Worm (Caenorhabditis elegans) whole organism, L4 larva: ENCODE results near the gene fbxb-112.
"Not testable (repeated sequence)": the region's sequence is repeated elsewhere in the genome, so short reads cannot be mapped to it uniquely, and the experiment has no call there.

Experiments used
- F10B5.3 ChIP-seq: sonication (generic microtip); optimal IDR thresholded peaks from 2 replicates; lab custom pipeline; 2016; ENCODE audit warnings: mild to moderate bottlenecking, missing genetic modification characterization, missing compliant biosample characterization
- F49E8.2 ChIP-seq: sonication (generic microtip); optimal IDR thresholded peaks from 2 replicates; lab custom pipeline; 2016; ENCODE audit warnings: missing compliant biosample characterization, mild to moderate bottlenecking, missing genetic modification characterization, borderline replicate concordance
- T26A8.4 ChIP-seq: fragments of 200-800 bp; sonication (Bioruptor generic); IDR thresholded peaks from 2 replicates; pipeline ENCODE4 v1.3.6; 2022; ENCODE audit warnings: missing genetic modification characterization, missing compliant biosample characterization
- Y5F2A.4 ChIP-seq: fragments of 200-800 bp; sonication (Bioruptor generic); optimal IDR thresholded peaks from 2 replicates; lab custom pipeline; 2018; ENCODE audit warnings: mild to moderate bottlenecking, missing genetic modification characterization, missing compliant biosample characterization
- ZK337.2 ChIP-seq: fragments of 200-800 bp; sonication (Bioruptor generic); IDR thresholded peaks from 2 replicates; pipeline ENCODE4 v1.3.6; 2022; ENCODE audit warnings: missing genetic modification reagents, missing genetic modification characterization, missing compliant biosample characterization
- ceh-44 ChIP-seq: fragments of 200-800 bp; sonication (Bioruptor generic); IDR thresholded peaks from 2 replicates; pipeline ENCODE4 v1.3.6; 2022; ENCODE audit warnings: missing genetic modification reagents, missing genetic modification characterization, missing compliant biosample characterization
- ceh-62 ChIP-seq: sonication (generic microtip); optimal IDR thresholded peaks from 2 replicates; lab custom pipeline; 2017; ENCODE audit warnings: missing biosample characterization, missing genetic modification characterization
- ces-1 ChIP-seq: fragments of 150-350 bp; sonication (generic microtip); optimal IDR thresholded peaks from 4 replicates; lab custom pipeline; 2014; ENCODE audit warnings: missing biosample characterization, missing genetic modification reagents, missing genetic modification characterization
- cey-2 ChIP-seq: sonication (generic microtip); optimal IDR thresholded peaks from 3 replicates; lab custom pipeline; 2017; ENCODE audit warnings: missing genetic modification characterization, mild to moderate bottlenecking, missing compliant biosample characterization, antibody characterized with exemption, borderline replicate concordance; ENCODE audit not compliant: insufficient read depth
- daf-16 ChIP-seq, 3 experiments: sonication (generic microtip); optimal IDR thresholded peaks; 2 replicates each; lab custom pipeline; 2016 to 2017; ENCODE audit warnings: missing genetic modification characterization in 3 of 3, missing genetic modification reagents in 3 of 3, mild to moderate bottlenecking in 2 of 3, missing compliant biosample characterization in 2 of 3, missing biosample characterization in 1 of 3, moderate library complexity in 1 of 3
- dmd-6 ChIP-seq: fragments of 200-800 bp; sonication (Bioruptor generic); IDR thresholded peaks from 2 replicates; pipeline ENCODE4 v1.3.6; 2022; ENCODE audit warnings: missing genetic modification reagents, missing genetic modification characterization, missing compliant biosample characterization
- dpl-1 ChIP-seq: fragments of 150-350 bp; optimal IDR thresholded peaks from 2 replicates; lab custom pipeline; 2014; ENCODE audit warnings: missing biosample characterization, missing genetic modification reagents, missing genetic modification characterization
- egl-43 ChIP-seq: fragments of 200-800 bp; sonication (Bioruptor generic); IDR thresholded peaks from 2 replicates; pipeline ENCODE4 v1.3.6; 2022; ENCODE audit warnings: missing genetic modification reagents, missing genetic modification characterization, missing compliant biosample characterization
- fkh-10 ChIP-seq: fragments of 150-350 bp; optimal IDR thresholded peaks from 2 replicates; lab custom pipeline; 2014; ENCODE audit warnings: missing biosample characterization, missing genetic modification reagents, missing genetic modification characterization
- fos-1 ChIP-seq: fragments of 150-350 bp; optimal IDR thresholded peaks from 2 replicates; lab custom pipeline; 2014; ENCODE audit warnings: missing biosample characterization, missing genetic modification characterization
- gei-8 ChIP-seq: fragments of 200-800 bp; sonication (Bioruptor generic); optimal IDR thresholded peaks from 2 replicates; lab custom pipeline; 2018; ENCODE audit warnings: mild to moderate bottlenecking, missing genetic modification characterization, missing compliant biosample characterization
- hmg-1.1 ChIP-seq: fragments of 200-800 bp; sonication (Bioruptor generic); IDR thresholded peaks from 2 replicates; pipeline ENCODE4 v1.3.6; 2022; ENCODE audit warnings: missing genetic modification reagents, missing genetic modification characterization, missing compliant biosample characterization
- lim-7 ChIP-seq: fragments of 200-800 bp; sonication (Bioruptor generic); IDR thresholded peaks from 2 replicates; pipeline ENCODE4 v1.3.6; 2022; ENCODE audit warnings: missing genetic modification characterization, missing compliant biosample characterization
- lsy-2 ChIP-seq, 2 experiments: fragments of 150-350 bp in 1 of 2; sonication (generic microtip) in 1 of 2; optimal IDR thresholded peaks; 2 replicates each; lab custom pipeline; 2014 to 2017; ENCODE audit warnings: missing biosample characterization in 2 of 2, missing genetic modification characterization in 2 of 2
- mdt-29 ChIP-seq: fragments of 200-800 bp; sonication (Bioruptor generic); IDR thresholded peaks from 2 replicates; pipeline ENCODE4 v1.3.6; 2022; ENCODE audit warnings: missing genetic modification reagents, missing genetic modification characterization, missing compliant biosample characterization
- mes-2 ChIP-seq: sonication (generic microtip); optimal IDR thresholded peaks from 2 replicates; lab custom pipeline; 2016; ENCODE audit warnings: missing genotype, mild to moderate bottlenecking, missing genetic modification characterization, missing compliant biosample characterization; ENCODE audit not compliant: poor library complexity, severe bottlenecking
- mxl-2 ChIP-seq: fragments of 200-800 bp; sonication (Bioruptor generic); conservative IDR thresholded peaks from 2 replicates; pipeline ENCODE4 v1.3.6; 2022; ENCODE audit warnings: missing genetic modification reagents, missing genetic modification characterization, missing compliant biosample characterization
- nhr-10 ChIP-seq: fragments of 150-350 bp; optimal IDR thresholded peaks from 2 replicates; lab custom pipeline; 2014; ENCODE audit warnings: missing biosample characterization, missing genetic modification characterization
- nhr-11 ChIP-seq: fragments of 150-350 bp; optimal IDR thresholded peaks from 2 replicates; lab custom pipeline; 2014; ENCODE audit warnings: missing biosample characterization, missing genetic modification characterization
- nhr-111 ChIP-seq: fragments of 200-800 bp; sonication (Bioruptor generic); optimal IDR thresholded peaks from 2 replicates; lab custom pipeline; 2018; ENCODE audit warnings: mild to moderate bottlenecking, missing genetic modification characterization, missing compliant biosample characterization
- nhr-42 ChIP-seq: fragments of 200-800 bp; sonication (Bioruptor generic); IDR thresholded peaks from 2 replicates; pipeline ENCODE4 v1.3.6; 2022; ENCODE audit warnings: missing genetic modification characterization, missing compliant biosample characterization
- nhr-48 ChIP-seq: sonication (generic microtip); optimal IDR thresholded peaks from 2 replicates; lab custom pipeline; 2016; ENCODE audit warnings: mild to moderate bottlenecking, missing genetic modification characterization, missing compliant biosample characterization
- pha-4 ChIP-seq, 2 experiments: fragments of 150-350 bp in 1 of 2; fragments of 200-800 bp in 1 of 2; sonication (Bioruptor generic) in 1 of 2; IDR thresholded peaks in 1 of 2; optimal IDR thresholded peaks in 1 of 2; 2 replicates each; pipeline versions ENCODE4 v1.3.6 to Lab custom; 2014 to 2022; ENCODE audit warnings: missing genetic modification characterization in 2 of 2, missing genetic modification reagents in 2 of 2, missing biosample characterization in 1 of 2, missing compliant biosample characterization in 1 of 2
- pqm-1 ChIP-seq: sonication (generic microtip); optimal IDR thresholded peaks from 2 replicates; lab custom pipeline; 2017; ENCODE audit warnings: missing biosample characterization, missing genetic modification characterization
- sdz-12 ChIP-seq: fragments of 200-800 bp; sonication (Bioruptor generic); optimal IDR thresholded peaks from 2 replicates; lab custom pipeline; 2018; ENCODE audit warnings: mild to moderate bottlenecking, missing genetic modification characterization, missing compliant biosample characterization
- snpc-1.2 ChIP-seq: fragments of 200-800 bp; sonication (Bioruptor generic); IDR thresholded peaks from 2 replicates; pipeline ENCODE4 v1.3.6; 2022; ENCODE audit warnings: missing genetic modification reagents, missing genetic modification characterization, missing compliant biosample characterization
- spr-1 ChIP-seq: sonication (generic microtip); optimal IDR thresholded peaks from 2 replicates; lab custom pipeline; 2016; ENCODE audit warnings: mild to moderate bottlenecking, missing genetic modification characterization, missing compliant biosample characterization
- spr-3 ChIP-seq: fragments of 200-800 bp; sonication (Bioruptor generic); optimal IDR thresholded peaks from 2 replicates; lab custom pipeline; 2018; ENCODE audit warnings: mild to moderate bottlenecking, missing genetic modification characterization, missing compliant biosample characterization
- tag-97 ChIP-seq: fragments of 200-800 bp; sonication (Bioruptor generic); IDR thresholded peaks from 2 replicates; pipeline ENCODE4 v1.3.6; 2022; ENCODE audit warnings: missing genetic modification characterization, missing compliant biosample characterization
- unc-39 ChIP-seq: sonication (generic microtip); optimal IDR thresholded peaks from 2 replicates; lab custom pipeline; 2017; ENCODE audit warnings: missing biosample characterization, missing genetic modification characterization
- unc-62 ChIP-seq, 3 experiments: fragments of 150-350 bp in 1 of 3; sonication (generic microtip); optimal IDR thresholded peaks in 2 of 3; peaks in 1 of 3; 1 replicate in 1 of 3; 2 replicates in 2 of 3; lab custom pipeline; 2014 to 2017; ENCODE audit warnings: missing biosample characterization in 3 of 3, missing genetic modification characterization in 3 of 3, missing genetic modification reagents in 3 of 3, missing genotype in 1 of 3
- zag-1 ChIP-seq: fragments of 150-350 bp; optimal IDR thresholded peaks from 2 replicates; lab custom pipeline; 2014; ENCODE audit warnings: missing biosample characterization, missing genetic modification characterization
- zfp-3 ChIP-seq: fragments of 200-800 bp; sonication (Bioruptor generic); conservative IDR thresholded peaks from 2 replicates; pipeline ENCODE4 v1.3.6; 2022; ENCODE audit warnings: missing genetic modification reagents, missing genetic modification characterization, missing compliant biosample characterization
- zip-11 ChIP-seq: fragments of 200-800 bp; sonication (Bioruptor generic); IDR thresholded peaks from 2 replicates; pipeline ENCODE4 v1.3.6; 2022; ENCODE audit warnings: missing genetic modification characterization, missing compliant biosample characterization
- zip-2 ChIP-seq: fragments of 150-350 bp; optimal IDR thresholded peaks from 2 replicates; lab custom pipeline; 2014; ENCODE audit warnings: missing biosample characterization, missing genetic modification characterization
- ztf-11 ChIP-seq: fragments of 150-350 bp; optimal IDR thresholded peaks from 2 replicates; lab custom pipeline; 2014; ENCODE audit warnings: missing biosample characterization, missing genetic modification characterization
- ztf-7 ChIP-seq: fragments of 150-350 bp; optimal IDR thresholded peaks from 2 replicates; lab custom pipeline; 2014; ENCODE audit warnings: missing biosample characterization, missing genetic modification characterization

fbxb-112 gene

DNA sequence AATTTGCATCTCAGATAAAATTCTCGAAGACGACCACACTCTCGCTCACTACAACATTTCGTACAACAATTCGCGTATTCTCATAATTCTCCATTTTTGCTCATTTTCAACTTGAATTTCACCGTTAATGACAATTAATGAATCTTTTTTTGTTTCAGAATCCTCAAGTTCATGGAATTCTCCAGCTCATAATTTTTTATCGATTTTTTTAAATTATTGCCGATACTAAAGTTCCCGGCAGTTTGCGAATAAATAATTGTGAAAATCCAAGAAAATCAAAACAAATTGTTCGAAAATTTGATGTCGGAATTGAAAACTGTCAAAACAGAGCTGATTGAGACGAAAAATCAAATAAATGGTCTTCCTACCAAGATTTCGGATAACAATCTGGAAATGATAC lies 43.0 kb upstream of the fbxb-112 start, which contains the start of gene C16C8.21:
TSS of gene C16C8.21 (plus strand) at position 301 of the 400 bp plus-strand sequence.
- no peak for TF ChIP-seq ceh-44 (GFP tag; lab: Robert Waterston, UW)
- no peak for TF ChIP-seq mxl-2 (GFP tag; lab: Robert Waterston, UW)
- TF ChIP-seq zag-1 = no peak
- no peak for TF ChIP-seq ztf-11 (tag; lab: Kevin White, UChicago)
- TF ChIP-seq ZK337.2 (GFP tag; lab: Robert Waterston, UW) = no peak
- TF ChIP-seq T26A8.4 (GFP tag; lab: Robert Waterston, UW) = no peak
- TF ChIP-seq nhr-42 = no peak
- no peak for TF ChIP-seq nhr-111 (GFP tag; lab: Kevin White, UChicago)
- no peak for TF ChIP-seq pha-4 (GFP tag; IDR thresholded peaks at IDR 0.05; lab: Robert Waterston, UW)
- no peak for TF ChIP-seq pha-4 (tag; optimal IDR thresholded peaks at IDR 0.05; lab: Kevin White, UChicago)
- no peak for TF ChIP-seq snpc-1.2 (GFP tag; lab: Robert Waterston, UW)
- TF ChIP-seq lim-7 = no peak
- no peak for TF ChIP-seq fkh-10

DNA sequence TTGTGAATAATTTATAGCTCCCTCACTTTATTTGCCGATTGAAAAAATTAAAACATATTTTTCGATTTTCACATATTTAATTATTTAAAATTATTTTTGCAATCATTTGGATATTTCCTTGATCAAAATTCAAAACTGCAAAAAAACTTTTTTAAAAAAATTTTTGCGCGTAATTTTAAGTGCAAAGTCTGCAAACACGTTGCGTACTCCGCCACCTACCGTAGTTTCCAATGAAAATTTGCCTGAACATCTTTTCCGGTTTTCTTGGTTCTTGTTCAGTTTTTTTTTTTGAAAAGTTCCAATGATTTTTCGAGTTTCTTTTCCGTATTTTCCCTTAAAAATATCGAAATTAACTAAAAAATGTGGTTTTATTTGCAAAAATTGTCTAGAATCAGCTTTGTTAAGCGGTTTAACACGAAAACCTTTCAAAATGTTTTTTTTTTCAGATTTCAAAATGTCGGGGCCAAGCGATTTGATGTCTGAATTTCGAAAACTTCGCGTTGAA lies 42.1 kb upstream of the fbxb-112 start, which contains the start of gene C16C8.25:
TSS of gene C16C8.25 (plus strand) at position 455 of the 505 bp plus-strand sequence.
- no peak for TF ChIP-seq nhr-10 (tag; lab: Kevin White, UChicago)
- TF ChIP-seq mes-2 = no peak
- TF ChIP-seq, all 104 proteins: peak for 0

- TF ChIP-seq dpl-1 (GFP tag; lab: Kevin White, UChicago); spr-3 (GFP tag; lab: Kevin White, UChicago); tag-97 (GFP tag; lab: Robert Waterston, UW): not testable (repeated sequence)
These were observed 41.4 kb upstream of the fbxb-112 start, which contains the start of gene C16C8.14 for ce11 chrII:3449514-3449913. Gene C16C8.14 (plus strand): TSS chrII:3449814.

ce11 chrII:3452421-3452820 lies 38.5 kb upstream of the fbxb-112 start, which contains the start of gene C16C8.12:
Gene C16C8.12 (plus strand): TSS chrII:3452721.
- TF ChIP-seq unc-62 (GFP tag; optimal IDR thresholded peaks at IDR 0.05 in 1 of 2; lab: Kevin White, UChicago) (no peak), unc-62 (tag; optimal IDR thresholded peaks at IDR 0.05; lab: Kevin White, UChicago) (no peak), nhr-42 (no peak), spr-1 (tag; lab: Kevin White, UChicago) (no peak), zip-11 (GFP tag; lab: Robert Waterston, UW) (no peak), zag-1 (no peak), nhr-48 (tag; lab: Kevin White, UChicago) (no peak), unc-39 (no peak), gei-8 (GFP tag; lab: Kevin White, UChicago) (no peak), fos-1 (tag; lab: Kevin White, UChicago) (no peak), zip-2 (tag; lab: Kevin White, UChicago) (no peak), ztf-11 (tag; lab: Kevin White, UChicago) (no peak), spr-3 (GFP tag; lab: Kevin White, UChicago) (no peak), lsy-2 (tag; optimal IDR thresholded peaks at IDR 0.05; lab: Kevin White, UChicago) (no peak), nhr-11 (tag; lab: Kevin White, UChicago) (no peak), pqm-1 (tag; lab: Kevin White, UChicago) (no peak), zfp-3 (GFP tag; lab: Robert Waterston, UW) (no peak), dmd-6 (no peak), F10B5.3 (no peak), fkh-10 (no peak)

- TF ChIP-seq sdz-12 (GFP tag; lab: Kevin White, UChicago) (no peak), ces-1 (GFP tag; lab: Kevin White, UChicago) (no peak), F49E8.2 (no peak), hmg-1.1 (no peak), unc-62 (GFP tag; optimal IDR thresholded peaks at IDR 0.05 in 1 of 2; lab: Kevin White, UChicago) (no peak), unc-62 (tag; optimal IDR thresholded peaks at IDR 0.05; lab: Kevin White, UChicago) (no peak), spr-1 (tag; lab: Kevin White, UChicago) (no peak), egl-43 (GFP tag; lab: Robert Waterston, UW) (no peak), zfp-3 (GFP tag; lab: Robert Waterston, UW) (no peak), ceh-62 (tag; lab: Kevin White, UChicago) (no peak), Y5F2A.4 (GFP tag; lab: Kevin White, UChicago) (no peak), mdt-29 (GFP tag; lab: Robert Waterston, UW) (no peak), cey-2 (no peak), daf-16 (GFP tag; optimal IDR thresholded peaks at IDR 0.05; lab: Kevin White, UChicago) (no peak), daf-16 (tag; optimal IDR thresholded peaks at IDR 0.05; lab: Kevin White, UChicago) (no peak), lsy-2 (tag; optimal IDR thresholded peaks at IDR 0.05; lab: Kevin White, UChicago) (no peak), ztf-7 (no peak)
These were observed 37.4 kb upstream of the fbxb-112 start, which contains the start of gene C16C8.11 for ce11 chrII:3453521-3453920. Gene C16C8.11 (plus strand): TSS chrII:3453708.
